Fruit fly (Drosophila melanogaster) whole organism, embryonic: ENCODE data around the gene CG14370.

Experiments
- Abd-B ChIP-seq: fragments of 200-800 bp; sonication (Bioruptor generic); optimal IDR thresholded peaks from 2 replicates; lab custom pipeline; 2018; ENCODE audit warnings: missing biosample characterization, mild to moderate bottlenecking, missing genetic modification characterization, moderate library complexity
- B-H2 ChIP-seq: fragments of 200-800 bp; sonication (Bioruptor generic); optimal IDR thresholded peaks from 2 replicates; lab custom pipeline; 2018; ENCODE audit warnings: missing biosample characterization, mild to moderate bottlenecking, missing genetic modification characterization
- CG10462 ChIP-seq: fragments of 200-800 bp; sonication (Bioruptor generic); optimal IDR thresholded peaks from 2 replicates; lab custom pipeline; 2016; ENCODE audit warnings: missing biosample characterization, missing genetic modification characterization
- CG11560 ChIP-seq: fragments of 200-800 bp; sonication (Bioruptor generic); IDR thresholded peaks from 3 replicates; pipeline ENCODE4 v1.3.6; 2022; ENCODE audit warnings: missing biosample characterization, missing genetic modification characterization
- CG15011 ChIP-seq: fragments of 200-800 bp; sonication (Bioruptor generic); optimal IDR thresholded peaks from 3 replicates; lab custom pipeline; 2018; ENCODE audit warnings: missing biosample characterization, mild to moderate bottlenecking, missing genetic modification characterization
- CG1603 ChIP-seq: fragments of 200-800 bp; sonication (Bioruptor generic); optimal IDR thresholded peaks from 2 replicates; lab custom pipeline; 2019; ENCODE audit warnings: missing biosample characterization, mild to moderate bottlenecking, missing genetic modification characterization, moderate library complexity
- CG16779 ChIP-seq: fragments of 200-800 bp; sonication (Bioruptor generic); IDR thresholded peaks from 2 replicates; pipeline ENCODE4 v1.3.6; 2022; ENCODE audit warnings: missing biosample characterization, missing genetic modification characterization
- CG16863 ChIP-seq: fragments of 200-800 bp; sonication (Bioruptor generic); optimal IDR thresholded peaks from 3 replicates; lab custom pipeline; 2016; ENCODE audit warnings: missing biosample characterization, missing genetic modification characterization
- CG34224 ChIP-seq: fragments of 200-800 bp; sonication (Bioruptor generic); IDR thresholded peaks from 3 replicates; pipeline ENCODE4 v1.3.6; 2022; ENCODE audit warnings: missing biosample characterization, missing genetic modification characterization; ENCODE audit not compliant: partially characterized antibody
- CG3995 ChIP-seq: fragments of 200-800 bp; sonication (Bioruptor generic); optimal IDR thresholded peaks from 3 replicates; lab custom pipeline; 2016; ENCODE audit warnings: missing biosample characterization, missing genetic modification characterization
- CG4707 ChIP-seq: fragments of 200-800 bp; sonication (Bioruptor generic); optimal IDR thresholded peaks from 2 replicates; lab custom pipeline; 2018; ENCODE audit warnings: missing biosample characterization, mild to moderate bottlenecking, missing genetic modification characterization, moderate library complexity
- CG4820 ChIP-seq: fragments of 200-800 bp; sonication (Bioruptor generic); optimal IDR thresholded peaks from 3 replicates; lab custom pipeline; 2016; ENCODE audit warnings: missing biosample characterization, missing genetic modification characterization
- CG6813 ChIP-seq: fragments of 200-800 bp; sonication (Bioruptor generic); optimal IDR thresholded peaks from 2 replicates; lab custom pipeline; 2017; ENCODE audit warnings: missing biosample characterization, missing genetic modification characterization, mild to moderate bottlenecking, moderate library complexity, missing genetic modification reagents
- CG8290 ChIP-seq, 3 experiments: fragments of 200-800 bp; sonication (Bioruptor generic); optimal IDR thresholded peaks; 2 replicates each; lab custom pipeline; 2016 to 2019; ENCODE audit warnings: missing biosample characterization in 3 of 3, missing genetic modification characterization in 3 of 3, mild to moderate bottlenecking in 2 of 3, moderate library complexity in 1 of 3
- CG9876 ChIP-seq: fragments of 200-800 bp; sonication (Bioruptor generic); optimal IDR thresholded peaks from 2 replicates; lab custom pipeline; 2016; ENCODE audit warnings: missing biosample characterization, missing genetic modification characterization
- Dp ChIP-seq: fragments of 200-800 bp; sonication (Bioruptor generic); optimal IDR thresholded peaks from 2 replicates; lab custom pipeline; 2018; ENCODE audit warnings: missing biosample characterization, mild to moderate bottlenecking, missing genetic modification characterization, moderate library complexity
- E2f1 ChIP-seq: fragments of 200-800 bp; sonication (Bioruptor generic); IDR thresholded peaks from 2 replicates; pipeline ENCODE4 v1.3.6; 2022; ENCODE audit warnings: missing biosample characterization, missing genetic modification characterization
- Fer3 ChIP-seq: fragments of 200-800 bp; sonication (Bioruptor generic); optimal IDR thresholded peaks from 2 replicates; lab custom pipeline; 2018; ENCODE audit warnings: missing biosample characterization, mild to moderate bottlenecking, missing genetic modification characterization, moderate library complexity
- GATAe ChIP-seq: fragments of 200-800 bp; sonication (Bioruptor generic); conservative IDR thresholded peaks from 2 replicates; pipeline ENCODE4 v1.3.6; 2022; ENCODE audit warnings: missing biosample characterization, missing genetic modification characterization
- HHEX ChIP-seq: fragments of 200-800 bp; sonication (Bioruptor generic); optimal IDR thresholded peaks from 3 replicates; lab custom pipeline; 2017; ENCODE audit warnings: missing biosample characterization, mild to moderate bottlenecking, missing genetic modification characterization, missing genetic modification reagents
- Hr51 ChIP-seq, 2 experiments: fragments of 200-800 bp; sonication (Bioruptor generic); optimal IDR thresholded peaks; 2 replicates in 1 of 2; 3 replicates in 1 of 2; lab custom pipeline; 2016 to 2018; ENCODE audit warnings: missing biosample characterization in 2 of 2, missing genetic modification characterization in 2 of 2, mild to moderate bottlenecking in 1 of 2, moderate library complexity in 1 of 2
- Jarid2 ChIP-seq: fragments of 200-800 bp; sonication (Bioruptor generic); optimal IDR thresholded peaks from 3 replicates; lab custom pipeline; 2017; ENCODE audit warnings: mild to moderate bottlenecking, missing biosample characterization, missing genetic modification reagents, missing genetic modification characterization
- Lhr ChIP-seq: fragments of 200-800 bp; sonication (Bioruptor generic); optimal IDR thresholded peaks from 3 replicates; lab custom pipeline; 2017; ENCODE audit warnings: mild to moderate bottlenecking, missing biosample characterization, missing genetic modification reagents, missing genetic modification characterization
- Meics ChIP-seq: fragments of 200-800 bp; sonication (Bioruptor generic); optimal IDR thresholded peaks from 2 replicates; lab custom pipeline; 2017; ENCODE audit warnings: missing biosample characterization, mild to moderate bottlenecking, missing genetic modification characterization
- Neu2 ChIP-seq: fragments of 200-800 bp; sonication (Bioruptor generic); optimal IDR thresholded peaks from 3 replicates; lab custom pipeline; 2016; ENCODE audit warnings: missing biosample characterization, missing genetic modification characterization, borderline replicate concordance
- Optix ChIP-seq: fragments of 200-800 bp; sonication (Bioruptor generic); IDR thresholded peaks from 3 replicates; pipeline ENCODE4 v1.3.6; 2022; ENCODE audit warnings: missing biosample characterization, missing genetic modification characterization
- Sox100B ChIP-seq: fragments of 200-800 bp; sonication (Bioruptor generic); optimal IDR thresholded peaks from 3 replicates; lab custom pipeline; 2018; ENCODE audit warnings: missing biosample characterization, mild to moderate bottlenecking, missing genetic modification characterization
- YL-1 ChIP-seq: fragments of 200-800 bp; sonication (Bioruptor generic); optimal IDR thresholded peaks from 3 replicates; lab custom pipeline; 2017; ENCODE audit warnings: missing biosample characterization, mild to moderate bottlenecking, missing genetic modification characterization
- btn ChIP-seq: fragments of 200-800 bp; sonication (Bioruptor generic); optimal IDR thresholded peaks from 2 replicates; lab custom pipeline; 2016; ENCODE audit warnings: missing biosample characterization, missing genetic modification characterization
- crol ChIP-seq: fragments of 200-800 bp; sonication (Bioruptor generic); IDR thresholded peaks from 2 replicates; pipeline ENCODE4 v1.3.6; 2022; ENCODE audit warnings: missing biosample characterization, missing genetic modification characterization
- cwo ChIP-seq: fragments of 200-800 bp; sonication (Bioruptor generic); optimal IDR thresholded peaks from 3 replicates; lab custom pipeline; 2017; ENCODE audit warnings: missing biosample characterization, missing genetic modification characterization, mild to moderate bottlenecking, moderate library complexity, missing genetic modification reagents
- dati ChIP-seq: fragments of 200-800 bp; sonication (Bioruptor generic); IDR thresholded peaks from 2 replicates; pipeline ENCODE4 v1.3.6; 2022; ENCODE audit warnings: missing biosample characterization, missing genetic modification characterization
- dm ChIP-seq: fragments of 200-800 bp; sonication (Bioruptor generic); optimal IDR thresholded peaks from 3 replicates; lab custom pipeline; 2016; ENCODE audit warnings: missing biosample characterization, missing genetic modification characterization
- eyg ChIP-seq: fragments of 200-800 bp; sonication (Bioruptor generic); optimal IDR thresholded peaks from 3 replicates; lab custom pipeline; 2016; ENCODE audit warnings: missing biosample characterization, missing genetic modification characterization
- fu2 ChIP-seq: fragments of 200-800 bp; sonication (Bioruptor generic); optimal IDR thresholded peaks from 2 replicates; lab custom pipeline; 2016; ENCODE audit warnings: missing biosample characterization, missing genetic modification characterization
- grn ChIP-seq: fragments of 200-800 bp; sonication (Bioruptor generic); optimal IDR thresholded peaks from 3 replicates; lab custom pipeline; 2017; ENCODE audit warnings: missing biosample characterization, missing genetic modification characterization
- jigr1 ChIP-seq: fragments of 200-800 bp; sonication (Bioruptor generic); IDR thresholded peaks from 3 replicates; pipeline ENCODE4 v1.3.6; 2022; ENCODE audit warnings: missing biosample characterization, missing genetic modification characterization
- kni ChIP-seq: fragments of 200-800 bp; sonication (Bioruptor generic); optimal IDR thresholded peaks from 3 replicates; lab custom pipeline; 2017; ENCODE audit warnings: mild to moderate bottlenecking, missing biosample characterization, missing genetic modification reagents, missing genetic modification characterization
- oc ChIP-seq: fragments of 200-800 bp; sonication (Bioruptor generic); optimal IDR thresholded peaks from 2 replicates; lab custom pipeline; 2018; ENCODE audit warnings: missing biosample characterization, mild to moderate bottlenecking, missing genetic modification characterization, moderate library complexity
- pan ChIP-seq, 4 experiments: fragments of >200 bp in 3 of 4; fragments of 200-800 bp in 1 of 4; sonication (Bioruptor generic) in 1 of 4; optimal IDR thresholded peaks in 3 of 4; IDR thresholded peaks in 1 of 4; 2 replicates each; pipeline versions ENCODE4 v1.3.6 to Lab custom; 2017 to 2022; ENCODE audit warnings: missing biosample characterization in 2 of 4, missing genetic modification characterization in 2 of 4, mixed read lengths in 1 of 4
- ranshi ChIP-seq: fragments of 200-800 bp; sonication (Bioruptor generic); IDR thresholded peaks from 2 replicates; pipeline ENCODE4 v1.3.6; 2022; ENCODE audit warnings: missing biosample characterization, missing genetic modification characterization
- run ChIP-seq: fragments of 200-800 bp; sonication (Bioruptor generic); optimal IDR thresholded peaks from 3 replicates; lab custom pipeline; 2018; ENCODE audit warnings: missing biosample characterization, mild to moderate bottlenecking, missing genetic modification characterization
- sima ChIP-seq: fragments of 200-800 bp; sonication (Bioruptor generic); optimal IDR thresholded peaks from 2 replicates; lab custom pipeline; 2016; ENCODE audit warnings: missing biosample characterization, missing genetic modification characterization
- slbo ChIP-seq: fragments of 200-800 bp; sonication (Bioruptor generic); IDR thresholded peaks from 2 replicates; pipeline ENCODE4 v1.3.6; 2022; ENCODE audit warnings: missing biosample characterization, missing genetic modification characterization
- z ChIP-seq: fragments of 200-800 bp; sonication (Bioruptor generic); IDR thresholded peaks from 3 replicates; pipeline ENCODE4 v1.3.6; 2022; ENCODE audit warnings: missing biosample characterization, missing genetic modification characterization
- zf30C ChIP-seq: fragments of 200-800 bp; sonication (Bioruptor generic); optimal IDR thresholded peaks from 3 replicates; lab custom pipeline; 2018; ENCODE audit warnings: missing biosample characterization, mild to moderate bottlenecking, missing genetic modification characterization

The CG14370 gene

DNA sequence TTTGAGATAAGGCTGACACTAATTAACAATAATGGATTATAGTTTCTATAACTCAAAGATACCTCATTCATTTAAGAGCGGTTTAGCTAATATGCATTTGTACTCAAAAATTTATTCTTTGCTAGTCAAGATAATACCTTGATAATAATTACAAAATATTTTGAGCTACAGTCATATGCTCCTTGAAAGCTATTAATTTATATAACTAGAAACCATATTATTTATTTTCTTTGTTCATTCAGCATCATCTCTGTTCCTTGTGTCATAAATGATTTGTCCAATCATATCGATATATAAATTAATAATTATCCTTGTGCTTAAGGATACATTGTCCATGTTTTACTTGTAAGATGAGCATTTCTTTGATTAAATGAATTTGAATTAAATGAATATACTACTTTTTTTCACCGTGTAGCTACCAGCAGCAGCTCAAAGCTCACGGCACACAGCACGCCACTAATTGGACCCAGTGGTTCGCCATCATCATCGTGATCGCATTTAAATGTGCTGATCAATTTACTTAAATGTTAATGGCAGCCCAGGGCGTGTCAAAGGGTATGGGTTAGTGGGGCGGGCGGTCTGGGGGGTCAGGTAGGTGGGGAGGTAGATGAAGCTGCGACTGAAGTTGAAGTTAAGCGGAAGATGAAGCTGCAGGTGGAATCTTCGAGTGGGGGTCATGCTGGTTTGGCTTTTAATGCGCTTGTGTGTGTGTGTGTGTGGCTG lies 34.5 kb upstream of the CG14370 start (continued):
- TF ChIP-seq Fer3 (tag; lab: Kevin White, UChicago) (no peak), Sox100B (GFP tag; lab: Kevin White, UChicago) (peak; percentile 52), Optix (GFP tag; lab: Robert Waterston, UW) (0 out of 3 replicates have a peak, but pooled peaks have one; percentile 13), Hr51 (GFP tag; optimal IDR thresholded peaks at IDR 0.05; lab: Kevin White, UChicago) (peak in 1 of 2 experiments; percentile 54)

DNA sequence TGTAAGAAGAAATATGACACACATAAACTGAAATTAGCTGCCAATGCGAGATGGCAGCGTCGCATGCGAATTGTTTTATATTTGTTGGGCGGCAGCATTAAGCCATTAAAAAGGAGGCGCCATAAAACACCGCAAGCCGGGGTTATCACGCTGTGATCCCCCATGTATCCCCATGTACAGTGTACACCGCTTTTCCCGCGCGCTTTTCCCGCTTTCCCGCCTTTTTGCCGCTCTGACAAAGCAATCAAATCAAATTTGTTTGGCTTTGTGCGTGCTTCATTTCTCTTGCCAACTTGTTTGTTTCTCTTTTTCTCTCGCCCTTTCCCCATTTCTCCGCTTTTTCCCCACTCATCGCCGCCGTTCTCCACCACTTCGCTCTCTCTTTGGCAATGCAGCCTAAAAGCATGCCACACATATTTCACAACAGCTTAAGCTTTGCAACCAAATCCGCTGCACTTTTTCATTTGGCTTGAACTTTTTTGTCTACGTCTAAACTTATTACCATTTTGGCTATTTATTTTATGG lies 33.9 kb upstream of the CG14370 start:
- no peak for TF ChIP-seq CG16863 (GFP tag; lab: Kevin White, UChicago)
- no peak for TF ChIP-seq jigr1 (GFP tag; lab: Robert Waterston, UW)
- TF ChIP-seq grn (GFP tag; lab: Kevin White, UChicago) = no peak
- TF ChIP-seq B-H2 = no peak
- no peak for TF ChIP-seq CG4820 (GFP tag; lab: Kevin White, UChicago)
- TF ChIP-seq oc = no peak
- TF ChIP-seq crol (GFP tag; lab: Robert Waterston, UW) = peak; percentile 49
- TF ChIP-seq Jarid2 = no peak
- TF ChIP-seq pan (optimal IDR thresholded peaks at IDR 0.05; lab: Kevin White, UChicago) = no peak
- no peak for TF ChIP-seq pan (GFP tag; optimal IDR thresholded peaks at IDR 0.05 in 1 of 2, IDR thresholded peaks at IDR 0.05 in 1 of 2)
- TF ChIP-seq kni (GFP tag; lab: Kevin White, UChicago) = no peak
- TF ChIP-seq btn = no peak
- no peak for TF ChIP-seq CG10462
- TF ChIP-seq CG4707 (GFP tag; lab: Kevin White, UChicago) = no peak
- TF ChIP-seq dati (GFP tag; lab: Robert Waterston, UW) = no peak
- no peak for TF ChIP-seq GATAe (GFP tag; lab: Robert Waterston, UW)
- no peak for TF ChIP-seq slbo (GFP tag; lab: Robert Waterston, UW)
- TF ChIP-seq CG8290 (GFP tag; optimal IDR thresholded peaks at IDR 0.05; lab: Kevin White, UChicago) = no peak
- TF ChIP-seq CG8290 (tag; optimal IDR thresholded peaks at IDR 0.05; lab: Kevin White, UChicago) = no peak
- TF ChIP-seq zf30C (GFP tag; lab: Kevin White, UChicago) = no peak
- TF ChIP-seq Meics = no peak
- no peak for TF ChIP-seq eyg (GFP tag; lab: Kevin White, UChicago)
- TF ChIP-seq CG11560 (tag; lab: Robert Waterston, UW) = no peak
- no peak for TF ChIP-seq run (tag; lab: Kevin White, UChicago)
- no peak for TF ChIP-seq YL-1 (GFP tag; lab: Kevin White, UChicago)
- no peak for TF ChIP-seq fu2 (GFP tag; lab: Kevin White, UChicago)
- no peak for TF ChIP-seq sima (GFP tag; lab: Kevin White, UChicago)
- no peak for TF ChIP-seq HHEX (GFP tag; lab: Kevin White, UChicago)
- no peak for TF ChIP-seq ranshi
- TF ChIP-seq Abd-B (GFP tag; lab: Kevin White, UChicago) = no peak
- TF ChIP-seq Dp (GFP tag; lab: Kevin White, UChicago) = no peak
- TF ChIP-seq dm (GFP tag; lab: Kevin White, UChicago) = no peak
- TF ChIP-seq Neu2 = no peak
- no peak for TF ChIP-seq Lhr (GFP tag; lab: Kevin White, UChicago)
- TF ChIP-seq CG15011 (GFP tag; lab: Kevin White, UChicago) = no peak
- TF ChIP-seq z (GFP tag; lab: Robert Waterston, UW) = no peak
- no peak for TF ChIP-seq CG1603 (tag; lab: Kevin White, UChicago)
- no peak for TF ChIP-seq CG34224 (GFP tag; lab: Robert Waterston, UW)
- peak; percentile 29; the same call in 1 of the 2 replicates for TF ChIP-seq E2f1 (GFP tag; lab: Robert Waterston, UW)
- no peak for TF ChIP-seq cwo (GFP tag; lab: Kevin White, UChicago)
- no peak for TF ChIP-seq CG6813
- TF ChIP-seq CG3995 = no peak
- TF ChIP-seq CG9876 = no peak
- TF ChIP-seq CG16779 (GFP tag; lab: Robert Waterston, UW) = no peak
